Fruit fly (Drosophila melanogaster) Kc167 (cell line): ENCODE results near the gene klar.

Experiments used
- Myc ChIP-seq: fragments of >200 bp; optimal IDR thresholded peaks from 2 replicates; lab custom pipeline; 2017; ENCODE audit warnings: missing external identifiers
- psq ChIP-seq: fragments of >200 bp; optimal IDR thresholded peaks from 2 replicates; lab custom pipeline; 2017; ENCODE audit warnings: missing external identifiers
- ttk ChIP-seq: sonication (Bioruptor generic); optimal IDR thresholded peaks from 2 replicates; lab custom pipeline; 2017; ENCODE audit warnings: missing external identifiers

DNA sequence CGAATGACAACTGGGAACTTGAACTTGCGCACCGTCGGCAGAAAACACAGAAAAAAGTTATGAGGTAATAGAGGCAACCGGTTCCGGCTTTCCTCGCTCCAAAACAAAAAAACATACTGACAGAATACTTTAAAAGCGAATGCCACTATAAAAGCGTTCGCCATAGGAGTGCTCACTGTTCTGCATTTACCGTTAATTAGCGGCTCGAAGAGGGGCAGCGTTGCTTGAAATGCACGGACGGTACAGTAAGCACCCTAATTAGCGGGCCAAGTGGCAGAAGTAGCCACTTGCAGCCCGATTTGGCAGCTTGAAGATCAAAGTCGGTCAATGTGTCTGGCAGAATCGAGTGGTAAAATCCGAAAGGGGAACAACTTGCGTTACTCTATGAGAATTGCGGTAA is 100.9 kb downstream of the klar start:
- TF ChIP-seq psq (lab: Kevin White, UChicago) (no peak), ttk (lab: Kevin White, UChicago) (no peak), Myc (lab: Kevin White, UChicago) (no peak)
